Fruit fly (Drosophila melanogaster): ENCODE results near the gene CG31230.

dm6 chr3R:18658380-18658944, 13.0 kb upstream of the CG31230 start:
- TF ChIP-seq CG4496 (GFP tag; IDR thresholded peaks at IDR 0.05), result no peak
- TF ChIP-seq Pif1A (GFP tag; optimal IDR thresholded peaks at IDR 0.05), result no peak
- no peak for TF ChIP-seq CG8159 (tag; optimal IDR thresholded peaks at IDR 0.05)
- TF ChIP-seq CG12605 (GFP tag; IDR thresholded peaks at IDR 0.05), result no peak
- no peak for TF ChIP-seq CG9948 (tag; optimal IDR thresholded peaks at IDR 0.05)
- TF ChIP-seq CG15710 (tag; optimal IDR thresholded peaks at IDR 0.05), result no peak
- TF ChIP-seq EcR (GFP tag; optimal IDR thresholded peaks at IDR 0.05), result peak; percentile 98
- TF ChIP-seq gl (tag; optimal IDR thresholded peaks at IDR 0.05), result no peak
- TF ChIP-seq Snoo (tag; optimal IDR thresholded peaks at IDR 0.05), result no peak
- TF ChIP-seq CG8301 (tag; optimal IDR thresholded peaks at IDR 0.05), result no peak
- no peak for TF ChIP-seq CG13204 (GFP tag; optimal IDR thresholded peaks at IDR 0.05)
- TF ChIP-seq CG14655 (GFP tag; optimal IDR thresholded peaks at IDR 0.05), result no peak
- TF ChIP-seq CG34367 (tag; optimal IDR thresholded peaks at IDR 0.05), result no peak
- no peak for TF ChIP-seq Ets98B (GFP tag; IDR thresholded peaks at IDR 0.05)
